Worm (Caenorhabditis elegans): ENCODE results near the gene srsx-12.

DNA sequence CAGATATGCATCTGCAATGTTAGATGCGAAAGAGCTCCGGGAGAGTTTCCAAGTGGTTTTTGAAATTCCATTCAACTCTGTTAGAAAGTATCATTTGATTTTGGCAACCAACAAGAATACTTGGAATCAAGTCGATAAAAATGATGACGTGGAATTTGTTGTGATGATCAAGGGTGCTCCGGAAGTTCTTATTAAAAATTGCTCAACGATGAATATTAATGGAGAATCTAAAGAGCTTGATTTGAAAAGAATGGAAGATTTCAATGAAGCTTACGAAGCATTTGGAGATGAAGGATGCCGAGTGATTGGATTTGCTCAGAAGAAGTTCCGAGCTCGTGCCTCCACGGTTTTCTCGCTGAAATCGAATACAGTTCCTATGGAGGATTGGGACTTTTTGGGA lies 43.4 kb downstream of the srsx-12 start:
- TF ChIP-seq hlh-8 (tag; optimal IDR thresholded peaks at IDR 0.05): no peak
- TF ChIP-seq rnt-1 (tag; optimal IDR thresholded peaks at IDR 0.05): no peak
- no peak for TF ChIP-seq mec-3 (tag; optimal IDR thresholded peaks at IDR 0.05; ENCODE audit: borderline replicate concordance)

Measured in whole organism, late embryonic.